Worm (Caenorhabditis elegans): ENCODE data around the gene nhr-17.

The nhr-17 gene

ce11 chrX:12630005-12630404 lies 37.6 kb downstream of the nhr-17 start:
- TF ChIP-seq egrh-3 (GFP tag; IDR thresholded peaks at IDR 0.05), result no peak
- TF ChIP-seq C06A6.2 (GFP tag; conservative IDR thresholded peaks at IDR 0.05), result no peak
- TF ChIP-seq hsf-1 (GFP tag; IDR thresholded peaks at IDR 0.05), result no peak
- no peak for TF ChIP-seq sptf-2 (GFP tag; optimal IDR thresholded peaks at IDR 0.05)
- peak; percentile 37; the same call in 1 of the 2 replicates for TF ChIP-seq cebp-1 (GFP tag; IDR thresholded peaks at IDR 0.05)
- peak; percentile 66 for TF ChIP-seq cebp-1 (tag; optimal IDR thresholded peaks at IDR 0.05)
- TF ChIP-seq F37B4.10 (GFP tag; IDR thresholded peaks at IDR 0.05), result no peak
- no peak for TF ChIP-seq hrde-1 (tag; optimal IDR thresholded peaks at IDR 0.05; ENCODE audit: borderline replicate concordance)
- no peak for TF ChIP-seq sea-2 (GFP tag; IDR thresholded peaks at IDR 0.05)

- no peak for TF ChIP-seq ztf-18 (tag; optimal IDR thresholded peaks at IDR 0.05)
- peak; percentile 59; the same call in 1 of the 2 replicates for TF ChIP-seq dox-1 (GFP tag; IDR thresholded peaks at IDR 0.05)
- peak; percentile 14 for TF ChIP-seq attf-5 (GFP tag; optimal IDR thresholded peaks at IDR 0.05)
- 0 out of 2 replicates have a peak, but pooled peaks have one; percentile 26 for TF ChIP-seq mcd-1 (GFP tag; IDR thresholded peaks at IDR 0.05)
- no peak for TF ChIP-seq B0336.3 (GFP tag; IDR thresholded peaks at IDR 0.05)
- no peak for TF ChIP-seq F49E8.2 (tag; optimal IDR thresholded peaks at IDR 0.05; ENCODE audit: insufficient read depth)
- no peak for TF ChIP-seq Y56A3A.18 (GFP tag; IDR thresholded peaks at IDR 0.05)
- TF ChIP-seq lin-54 (GFP tag; optimal IDR thresholded peaks at IDR 0.05), result no peak
- 0 out of 2 replicates have a peak, but pooled peaks have one; percentile 29 for TF ChIP-seq lin-26 (GFP tag; IDR thresholded peaks at IDR 0.05)
- TF ChIP-seq ceh-27 (GFP tag; optimal IDR thresholded peaks at IDR 0.05), result peak; percentile 54
- TF ChIP-seq B0035.1 (tag; optimal IDR thresholded peaks at IDR 0.05), result no peak
- TF ChIP-seq lin-35 (GFP tag; optimal IDR thresholded peaks at IDR 0.05), result no peak
- TF ChIP-seq Y79H2A.3 (GFP tag; conservative IDR thresholded peaks at IDR 0.05), result no peak
- peak; percentile 6 for TF ChIP-seq chd-7 (tag; optimal IDR thresholded peaks at IDR 0.05)
- no peak for TF ChIP-seq ets-4 (GFP tag; optimal IDR thresholded peaks at IDR 0.05)
- TF ChIP-seq nhr-179 (tag; optimal IDR thresholded peaks at IDR 0.05), result no peak
- TF ChIP-seq ceh-40 (GFP tag; IDR thresholded peaks at IDR 0.05), result no peak
- TF ChIP-seq Y95B8A.8 (GFP tag; IDR thresholded peaks at IDR 0.05), result 0 out of 2 replicates have a peak, but pooled peaks have one; percentile 30
- peak; percentile 64 for TF ChIP-seq zfh-2 (GFP tag; conservative IDR thresholded peaks at IDR 0.05)
- no peak for TF ChIP-seq F39B2.1 (GFP tag; IDR thresholded peaks at IDR 0.05)
- TF ChIP-seq xnd-1 (tag; optimal IDR thresholded peaks at IDR 0.05), result no peak
- TF ChIP-seq nfyb-1 (GFP tag; IDR thresholded peaks at IDR 0.05), result 0 out of 2 replicates have a peak, but pooled peaks have one; percentile 59
- no peak for TF ChIP-seq cebp-1 (GFP tag; IDR thresholded peaks at IDR 0.05)
- peak; percentile 47 for TF ChIP-seq cebp-1 (tag; optimal IDR thresholded peaks at IDR 0.05)
- TF ChIP-seq ama-1 (optimal IDR thresholded peaks at IDR 0.05), result no peak
- TF ChIP-seq ama-1 (GFP tag; optimal IDR thresholded peaks at IDR 0.05), result no peak
These were observed 38.4 kb downstream of the nhr-17 start for ce11 chrX:12629257-12629656.

- TF ChIP-seq F57A8.1 (GFP tag; optimal IDR thresholded peaks at IDR 0.05) (no peak), C06A6.2 (GFP tag; conservative IDR thresholded peaks at IDR 0.05) (no peak), nfyb-1 (GFP tag; IDR thresholded peaks at IDR 0.05) (0 out of 2 replicates have a peak, but pooled peaks have one; percentile 27), tbp1 (GFP tag; optimal IDR thresholded peaks at IDR 0.05) (peak; percentile 18), nhr-80 (tag; optimal IDR thresholded peaks at IDR 0.05) (peak; percentile 77)
These were observed 39.9 kb downstream of the nhr-17 start for ce11 chrX:12627797-12628196.

All from whole organism, young adult.